Worm (Caenorhabditis elegans): ENCODE data around the gene F14F7.7.

ce11 chrIII:13019547-13020098 lies 11.1 kb upstream of the F14F7.7 start:
- no peak for TF ChIP-seq lin-39 (tag; optimal IDR thresholded peaks at IDR 0.05)
- no peak for TF ChIP-seq snpc-4 (tag; optimal IDR thresholded peaks at IDR 0.05)
- TF ChIP-seq ztf-7 (tag; optimal IDR thresholded peaks at IDR 0.05) = no peak
- TF ChIP-seq nhr-28 (tag; optimal IDR thresholded peaks at IDR 0.05) = no peak
- TF ChIP-seq hif-1 (tag; optimal IDR thresholded peaks at IDR 0.05) = no peak
- no peak for TF ChIP-seq lsy-2 (tag; optimal IDR thresholded peaks at IDR 0.05)
- peak; percentile 97 for TF ChIP-seq set-16 (GFP tag; IDR thresholded peaks at IDR 0.05)

Measured in whole organism, L4 larva.